Fruit fly (Drosophila melanogaster) whole organism, pupa: ENCODE measurements around the gene CG4364.

Source experiments
- CG14655 ChIP-seq: fragments of 200-800 bp; sonication (Bioruptor generic); optimal IDR thresholded peaks from 3 replicates; lab custom pipeline; 2017; ENCODE audit warnings: mild to moderate bottlenecking, missing biosample characterization, missing genetic modification reagents, missing genetic modification characterization
- D1 ChIP-seq: fragments of 200-800 bp; sonication (Bioruptor generic); optimal IDR thresholded peaks from 2 replicates; lab custom pipeline; 2018; ENCODE audit warnings: missing biosample characterization, mild to moderate bottlenecking, missing genetic modification characterization, moderate library complexity
- rn ChIP-seq: fragments of 200-800 bp; sonication (Bioruptor generic); IDR thresholded peaks from 2 replicates; pipeline ENCODE4 v1.3.6; 2022; ENCODE audit warnings: missing biosample characterization, missing genetic modification characterization

- TF ChIP-seq D1 (tag; lab: Kevin White, UChicago) (no peak), CG14655 (no peak), rn (no peak)
These were observed at the start of gene CG4364 for dm6 chr2L:9711107-9711585.
